Worm (Caenorhabditis elegans) whole organism, L4 larva: ENCODE measurements around the gene osgn-1.

ENCODE experiments used
- hif-1 ChIP-seq, 2 experiments: sonication (generic microtip); optimal IDR thresholded peaks; 2 replicates each; lab custom pipeline; 2016 to 2017; ENCODE audit warnings: missing compliant biosample characterization in 2 of 2, missing genetic modification characterization in 2 of 2, missing genetic modification reagents in 2 of 2, missing genotype in 2 of 2, mild to moderate bottlenecking in 1 of 2
- mdl-1 ChIP-seq, 2 experiments: fragments of 150-350 bp in 1 of 2; sonication (generic microtip) in 1 of 2; optimal IDR thresholded peaks; 2 replicates each; lab custom pipeline; 2014 to 2017; ENCODE audit warnings: missing biosample characterization in 2 of 2, missing genetic modification characterization in 2 of 2
- ztf-11 ChIP-seq: fragments of 150-350 bp; optimal IDR thresholded peaks from 2 replicates; lab custom pipeline; 2014; ENCODE audit warnings: missing biosample characterization, missing genetic modification characterization

DNA sequence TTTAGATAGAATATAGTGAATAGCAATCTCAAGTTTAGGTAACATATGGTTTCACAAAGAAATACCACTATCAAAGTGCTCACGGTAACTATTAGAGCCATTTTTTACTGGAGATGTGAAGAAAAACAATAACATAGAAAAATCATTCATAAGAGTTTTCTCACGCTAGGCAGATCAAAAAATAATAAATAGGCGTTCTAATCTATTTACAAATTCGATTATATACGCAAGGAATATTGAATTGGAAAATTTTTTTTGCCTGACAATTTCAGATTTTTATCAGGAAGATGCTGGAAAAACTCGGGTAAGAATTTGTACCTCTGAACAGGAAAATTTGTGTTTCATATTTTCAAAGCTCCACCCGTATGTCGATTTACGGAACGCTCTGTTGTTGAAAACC is 20.7 kb downstream of the osgn-1 start, which contains the start of gene srbc-70:
- no peak for TF ChIP-seq ztf-11 (tag; lab: Kevin White, UChicago)
- no peak for TF ChIP-seq mdl-1 (tag; optimal IDR thresholded peaks at IDR 0.05; lab: Kevin White, UChicago)
- no peak for TF ChIP-seq hif-1 (tag; optimal IDR thresholded peaks at IDR 0.05; lab: Kevin White, UChicago)
